Worm (Caenorhabditis elegans): Measurements from ENCODE around the gene E02C12.10.

DNA sequence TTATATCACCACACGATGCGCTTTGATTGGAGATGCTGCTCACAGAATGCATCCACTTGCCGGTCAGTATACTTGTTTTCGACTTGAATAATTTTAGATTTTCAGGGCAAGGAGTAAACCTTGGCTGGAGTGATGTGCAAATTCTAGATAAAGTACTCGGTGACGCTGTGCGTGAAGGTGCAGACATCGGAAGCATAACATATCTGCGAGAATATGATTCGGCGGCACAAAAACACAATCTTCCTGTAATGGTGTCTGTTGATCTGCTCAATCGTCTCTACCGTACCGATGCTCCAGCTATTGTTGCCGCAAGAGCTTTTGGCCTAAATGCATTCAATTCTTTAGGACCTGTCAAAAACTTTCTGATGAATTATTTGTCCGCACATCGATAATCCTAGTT lies 39.8 kb downstream of the E02C12.10 start:
- TF ChIP-seq dao-5 (tag; optimal IDR thresholded peaks at IDR 0.05): no peak
- TF ChIP-seq him-1 (tag; optimal IDR thresholded peaks at IDR 0.05): no peak
- no peak for TF ChIP-seq W03F9.2 (tag; optimal IDR thresholded peaks at IDR 0.05)

Measured in whole organism, L4/young adult.